Worm (Caenorhabditis elegans) whole organism, early embryonic: Measurements from ENCODE around the gene eif-1.

ENCODE experiments used
- B0310.2 ChIP-seq: sonication (generic microtip); optimal IDR thresholded peaks from 2 replicates; lab custom pipeline; 2016; ENCODE audit warnings: mild to moderate bottlenecking, missing genetic modification characterization, missing compliant biosample characterization
- F13C5.2 ChIP-seq: sonication (generic microtip); optimal IDR thresholded peaks from 2 replicates; lab custom pipeline; 2017; ENCODE audit warnings: mild to moderate bottlenecking, missing genetic modification characterization, inconsistent platforms, missing compliant biosample characterization
- aly-1 ChIP-seq: sonication (generic microtip); optimal IDR thresholded peaks from 2 replicates; lab custom pipeline; 2016; ENCODE audit warnings: missing genetic modification characterization, missing compliant biosample characterization
- ama-1 ChIP-seq: fragments of 150-350 bp; optimal IDR thresholded peaks from 2 replicates; lab custom pipeline; 2014
- ceh-13 ChIP-seq: fragments of 200-800 bp; sonication (Bioruptor generic); optimal IDR thresholded peaks from 2 replicates; lab custom pipeline; 2018; ENCODE audit warnings: mild to moderate bottlenecking, missing genetic modification characterization, missing compliant biosample characterization
- ceh-36 ChIP-seq: sonication (generic microtip); optimal IDR thresholded peaks from 2 replicates; lab custom pipeline; 2016; ENCODE audit warnings: missing genetic modification characterization, inconsistent platforms, missing compliant biosample characterization
- ets-7 ChIP-seq: sonication (generic microtip); optimal IDR thresholded peaks from 2 replicates; lab custom pipeline; 2016; ENCODE audit warnings: missing genotype, missing genetic modification characterization, missing compliant biosample characterization
- flt-1 ChIP-seq: fragments of 200-800 bp; sonication (Bioruptor generic); IDR thresholded peaks from 2 replicates; pipeline ENCODE4 v1.3.6; 2022; ENCODE audit warnings: missing genetic modification characterization, missing compliant biosample characterization
- hmbx-1 ChIP-seq: sonication (generic microtip); optimal IDR thresholded peaks from 2 replicates; lab custom pipeline; 2016; ENCODE audit warnings: mild to moderate bottlenecking, missing genetic modification characterization, missing compliant biosample characterization
- pes-1 ChIP-seq: fragments of 200-800 bp; sonication (Bioruptor generic); IDR thresholded peaks from 2 replicates; pipeline ENCODE4 v1.3.6; 2022; ENCODE audit warnings: missing genetic modification reagents, missing genetic modification characterization, missing compliant biosample characterization
- scrt-1 ChIP-seq: fragments of 200-800 bp; sonication (Bioruptor generic); IDR thresholded peaks from 2 replicates; pipeline ENCODE4 v1.3.6; 2022; ENCODE audit warnings: missing genetic modification characterization, missing compliant biosample characterization
- sea-1 ChIP-seq: fragments of 200-800 bp; sonication (Bioruptor generic); conservative IDR thresholded peaks from 2 replicates; pipeline ENCODE4 v1.3.6; 2022; ENCODE audit warnings: missing genetic modification characterization, missing compliant biosample characterization
- tbx-37 ChIP-seq: fragments of 200-800 bp; sonication (Bioruptor generic); conservative IDR thresholded peaks from 2 replicates; pipeline ENCODE4 v1.3.6; 2022; ENCODE audit warnings: missing genetic modification reagents, missing genetic modification characterization, missing compliant biosample characterization

DNA sequence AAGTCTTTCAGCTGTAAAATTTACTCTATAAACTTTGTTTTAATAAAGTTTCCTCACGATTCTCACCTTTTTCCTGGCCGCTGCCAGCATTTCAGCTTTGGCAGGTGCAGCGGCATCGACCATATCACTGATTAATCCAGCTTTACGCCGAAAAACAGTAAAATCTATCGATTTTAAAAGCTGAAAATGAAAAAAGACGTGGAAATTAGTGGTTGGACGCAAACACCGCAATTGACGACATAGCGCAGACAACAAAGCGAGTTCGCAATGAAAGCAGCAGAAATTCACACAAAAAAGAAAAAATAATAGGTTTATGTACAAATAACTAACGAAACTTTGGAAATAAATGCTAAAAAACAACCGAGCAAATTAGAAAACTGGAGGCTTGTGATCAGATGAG, 46.5 kb upstream of the eif-1 start, which contains the start of gene golg-2:
- no peak for TF ChIP-seq ama-1 (lab: Kevin White, UChicago)
- no peak for TF ChIP-seq F13C5.2 (tag; lab: Kevin White, UChicago)
- TF ChIP-seq aly-1 (tag; lab: Kevin White, UChicago), result no peak
- TF ChIP-seq B0310.2 (tag; lab: Kevin White, UChicago), result no peak
- TF ChIP-seq hmbx-1, result no peak
- no peak for TF ChIP-seq sea-1 (GFP tag; lab: Robert Waterston, UW)
- no peak for TF ChIP-seq flt-1 (GFP tag; lab: Robert Waterston, UW)
- TF ChIP-seq scrt-1, result no peak
- TF ChIP-seq ceh-13, result no peak
- no peak for TF ChIP-seq ceh-36 (tag; lab: Kevin White, UChicago)
- no peak for TF ChIP-seq tbx-37
- no peak for TF ChIP-seq pes-1
- no peak for TF ChIP-seq ets-7 (tag; lab: Kevin White, UChicago)
